Worm (Caenorhabditis elegans) whole organism, young adult: ENCODE results near the gene Y38F2AR.12.

Source experiments
- B0035.1 ChIP-seq: sonication (generic microtip); optimal IDR thresholded peaks from 2 replicates; lab custom pipeline; 2016; ENCODE audit warnings: missing genetic modification characterization, mild to moderate bottlenecking, missing compliant biosample characterization, missing genotype, missing genetic modification reagents
- B0261.1 ChIP-seq: sonication (generic microtip); optimal IDR thresholded peaks from 2 replicates; lab custom pipeline; 2016; ENCODE audit warnings: mild to moderate bottlenecking, missing genetic modification characterization, moderate library complexity, missing compliant biosample characterization
- B0336.3 ChIP-seq: fragments of 200-800 bp; sonication (Bioruptor generic); IDR thresholded peaks from 2 replicates; pipeline ENCODE4 v1.3.6; 2022; ENCODE audit warnings: missing genetic modification characterization, missing compliant biosample characterization
- C06A6.2 ChIP-seq: fragments of 200-800 bp; sonication (Bioruptor generic); conservative IDR thresholded peaks from 2 replicates; pipeline ENCODE4 v1.3.6; 2022; ENCODE audit warnings: missing genetic modification characterization, missing compliant biosample characterization
- D2030.7 ChIP-seq: fragments of 200-800 bp; sonication (Bioruptor generic); IDR thresholded peaks from 2 replicates; pipeline ENCODE4 v1.3.6; 2022; ENCODE audit warnings: missing genetic modification reagents, missing genetic modification characterization, missing compliant biosample characterization
- F23B12.7 ChIP-seq: sonication (generic microtip); optimal IDR thresholded peaks from 2 replicates; lab custom pipeline; 2017; ENCODE audit warnings: missing genetic modification characterization, mild to moderate bottlenecking, missing compliant biosample characterization, antibody characterized with exemption, moderate library complexity; ENCODE audit not compliant: insufficient read depth
- F37B4.10 ChIP-seq: fragments of 200-800 bp; sonication (Bioruptor generic); IDR thresholded peaks from 2 replicates; pipeline ENCODE4 v1.3.6; 2022; ENCODE audit warnings: missing genetic modification characterization, missing compliant biosample characterization
- F39B2.1 ChIP-seq: fragments of 200-800 bp; sonication (Bioruptor generic); IDR thresholded peaks from 2 replicates; pipeline ENCODE4 v1.3.6; 2022; ENCODE audit warnings: missing genetic modification reagents, missing genetic modification characterization, missing compliant biosample characterization
- F49E8.2 ChIP-seq: sonication (generic microtip); optimal IDR thresholded peaks from 3 replicates; lab custom pipeline; 2017; ENCODE audit warnings: missing genetic modification characterization, mild to moderate bottlenecking, missing compliant biosample characterization, antibody characterized with exemption, moderate library complexity; ENCODE audit not compliant: insufficient read depth
- T26A5.8 ChIP-seq: sonication (generic microtip); optimal IDR thresholded peaks from 2 replicates; lab custom pipeline; 2016; ENCODE audit warnings: missing genetic modification characterization, missing compliant biosample characterization
- Y53F4B.3 ChIP-seq: fragments of 200-800 bp; sonication (Bioruptor generic); IDR thresholded peaks from 2 replicates; pipeline ENCODE4 v1.3.6; 2022; ENCODE audit warnings: missing genetic modification reagents, missing genetic modification characterization, missing compliant biosample characterization
- Y53G8AR.9 ChIP-seq: fragments of 200-800 bp; sonication (Bioruptor generic); conservative IDR thresholded peaks from 2 replicates; pipeline ENCODE4 v1.3.6; 2022; ENCODE audit warnings: missing genetic modification reagents, missing genetic modification characterization, missing compliant biosample characterization
- Y67H2A.10 ChIP-seq: fragments of 200-800 bp; sonication (Bioruptor generic); conservative IDR thresholded peaks from 2 replicates; pipeline ENCODE4 v1.3.6; 2022; ENCODE audit warnings: missing genetic modification reagents, missing genetic modification characterization, missing compliant biosample characterization
- Y79H2A.3 ChIP-seq: fragments of 200-800 bp; sonication (Bioruptor generic); conservative IDR thresholded peaks from 2 replicates; pipeline ENCODE4 v1.3.6; 2022; ENCODE audit warnings: missing genetic modification reagents, missing genetic modification characterization, missing compliant biosample characterization
- Y95B8A.8 ChIP-seq: fragments of 200-800 bp; sonication (Bioruptor generic); IDR thresholded peaks from 2 replicates; pipeline ENCODE4 v1.3.6; 2022; ENCODE audit warnings: missing genetic modification reagents, missing genetic modification characterization, missing compliant biosample characterization
- atf-7 ChIP-seq: sonication (generic microtip); optimal IDR thresholded peaks from 2 replicates; lab custom pipeline; 2017; ENCODE audit warnings: mild to moderate bottlenecking, missing genetic modification characterization, missing compliant biosample characterization
- attf-5 ChIP-seq: fragments of 200-800 bp; sonication (Bioruptor generic); optimal IDR thresholded peaks from 2 replicates; lab custom pipeline; 2018; ENCODE audit warnings: mild to moderate bottlenecking, missing genetic modification characterization, missing compliant biosample characterization
- bed-1 ChIP-seq: fragments of 200-800 bp; sonication (Bioruptor generic); IDR thresholded peaks from 2 replicates; pipeline ENCODE4 v1.3.6; 2022; ENCODE audit warnings: missing genetic modification reagents, missing genetic modification characterization, missing compliant biosample characterization
- bed-2 ChIP-seq: fragments of 200-800 bp; sonication (Bioruptor generic); IDR thresholded peaks from 2 replicates; pipeline ENCODE4 v1.3.6; 2022; ENCODE audit warnings: missing genetic modification reagents, missing genetic modification characterization, missing compliant biosample characterization
- ccch-3 ChIP-seq: fragments of 200-800 bp; sonication (Bioruptor generic); optimal IDR thresholded peaks from 2 replicates; lab custom pipeline; 2018; ENCODE audit warnings: mild to moderate bottlenecking, missing genetic modification characterization, missing compliant biosample characterization
- ceh-40 ChIP-seq: fragments of 200-800 bp; sonication (Bioruptor generic); IDR thresholded peaks from 2 replicates; pipeline ENCODE4 v1.3.6; 2022; ENCODE audit warnings: missing genetic modification characterization, missing compliant biosample characterization
- ceh-58 ChIP-seq: fragments of 200-800 bp; sonication (Bioruptor generic); IDR thresholded peaks from 2 replicates; pipeline ENCODE4 v1.3.6; 2022; ENCODE audit warnings: missing genetic modification characterization, missing compliant biosample characterization
- die-1 ChIP-seq: sonication (generic microtip); optimal IDR thresholded peaks from 2 replicates; lab custom pipeline; 2016; ENCODE audit warnings: missing genotype, mild to moderate bottlenecking, missing genetic modification characterization, missing compliant biosample characterization
- dox-1 ChIP-seq: fragments of 200-800 bp; sonication (Bioruptor generic); IDR thresholded peaks from 2 replicates; pipeline ENCODE4 v1.3.6; 2022; ENCODE audit warnings: missing genetic modification reagents, missing genetic modification characterization, missing compliant biosample characterization
- dpff-1 ChIP-seq: sonication (generic microtip); optimal IDR thresholded peaks from 2 replicates; lab custom pipeline; 2017; ENCODE audit warnings: mild to moderate bottlenecking, missing genetic modification characterization, missing compliant biosample characterization
- hlh-12 ChIP-seq: sonication (generic microtip); optimal IDR thresholded peaks from 2 replicates; lab custom pipeline; 2016; ENCODE audit warnings: missing genetic modification characterization, missing compliant biosample characterization
- hmg-1.2 ChIP-seq: fragments of 200-800 bp; sonication (Bioruptor generic); IDR thresholded peaks from 2 replicates; pipeline ENCODE4 v1.3.6; 2022; ENCODE audit warnings: missing genetic modification reagents, missing genetic modification characterization, missing compliant biosample characterization
- hmg-20 ChIP-seq: fragments of 200-800 bp; sonication (Bioruptor generic); IDR thresholded peaks from 2 replicates; pipeline ENCODE4 v1.3.6; 2022; ENCODE audit warnings: missing genetic modification reagents, missing genetic modification characterization, missing compliant biosample characterization
- hrde-1 ChIP-seq: sonication (generic microtip); optimal IDR thresholded peaks from 2 replicates; lab custom pipeline; 2016; ENCODE audit warnings: missing genetic modification characterization, mild to moderate bottlenecking, missing compliant biosample characterization, moderate library complexity, missing genotype, missing genetic modification reagents, borderline replicate concordance
- hsf-1 ChIP-seq: fragments of 200-800 bp; sonication (Bioruptor generic); IDR thresholded peaks from 2 replicates; pipeline ENCODE4 v1.3.6; 2022; ENCODE audit warnings: missing genetic modification reagents, missing genetic modification characterization, missing compliant biosample characterization
- lag-1 ChIP-seq: fragments of 200-800 bp; sonication (Bioruptor generic); IDR thresholded peaks from 2 replicates; pipeline ENCODE4 v1.3.6; 2022; ENCODE audit warnings: missing genetic modification reagents, missing genetic modification characterization, missing compliant biosample characterization
- madf-6 ChIP-seq: fragments of 200-800 bp; sonication (Bioruptor generic); IDR thresholded peaks from 2 replicates; pipeline ENCODE4 v1.3.6; 2022; ENCODE audit warnings: missing genetic modification reagents, missing genetic modification characterization, missing compliant biosample characterization
- madf-8 ChIP-seq: fragments of 200-800 bp; sonication (Bioruptor generic); conservative IDR thresholded peaks from 2 replicates; pipeline ENCODE4 v1.3.6; 2022; ENCODE audit warnings: missing genetic modification reagents, missing genetic modification characterization, missing compliant biosample characterization
- mcd-1 ChIP-seq: fragments of 200-800 bp; sonication (Bioruptor generic); IDR thresholded peaks from 2 replicates; pipeline ENCODE4 v1.3.6; 2022; ENCODE audit warnings: missing genetic modification reagents, missing genetic modification characterization, missing compliant biosample characterization
- mxl-1 ChIP-seq: sonication (generic microtip); optimal IDR thresholded peaks from 2 replicates; lab custom pipeline; 2016; ENCODE audit warnings: missing genetic modification characterization, missing compliant biosample characterization
- nfya-2 ChIP-seq: fragments of 200-800 bp; sonication (Bioruptor generic); IDR thresholded peaks from 2 replicates; pipeline ENCODE4 v1.3.6; 2022; ENCODE audit warnings: missing genetic modification reagents, missing genetic modification characterization, missing compliant biosample characterization
- nhr-27 ChIP-seq: fragments of 200-800 bp; sonication (Bioruptor generic); optimal IDR thresholded peaks from 2 replicates; lab custom pipeline; 2018; ENCODE audit warnings: mild to moderate bottlenecking, missing genetic modification characterization, moderate library complexity, missing compliant biosample characterization
- nhr-90 ChIP-seq: sonication (generic microtip); optimal IDR thresholded peaks from 2 replicates; lab custom pipeline; 2016; ENCODE audit warnings: missing genotype, mild to moderate bottlenecking, missing genetic modification characterization, missing compliant biosample characterization
- pha-4 ChIP-seq: fragments of 150-350 bp; sonication (generic microtip); optimal IDR thresholded peaks from 2 replicates; lab custom pipeline; 2014; ENCODE audit warnings: missing biosample characterization, missing genetic modification reagents, missing genetic modification characterization
- rec-8 ChIP-seq, 2 experiments: sonication (generic microtip); optimal IDR thresholded peaks; 2 replicates each; lab custom pipeline; 2016; ENCODE audit warnings: mild to moderate bottlenecking in 2 of 2, missing genetic modification characterization in 2 of 2, missing genetic modification reagents in 2 of 2, missing genotype in 2 of 2, missing biosample characterization in 1 of 2, missing compliant biosample characterization in 1 of 2, moderate library complexity in 1 of 2
- rpc-1 ChIP-seq, 2 experiments: fragments of 150-350 bp in 1 of 2; sonication (generic microtip) in 1 of 2; optimal IDR thresholded peaks; 2 replicates each; lab custom pipeline; 2014 to 2018; ENCODE audit warnings: missing biosample characterization in 1 of 2, missing genetic modification characterization in 1 of 2, missing genetic modification reagents in 1 of 2, missing genotype in 1 of 2
- sea-2 ChIP-seq: fragments of 200-800 bp; sonication (Bioruptor generic); IDR thresholded peaks from 2 replicates; pipeline ENCODE4 v1.3.6; 2022; ENCODE audit warnings: missing genetic modification characterization, missing compliant biosample characterization
- snpc-4 ChIP-seq, 5 experiments: fragments of 150-350 bp in 1 of 5; sonication (generic microtip) in 4 of 5; optimal IDR thresholded peaks; 2 replicates each; lab custom pipeline; 2014 to 2018; ENCODE audit warnings: missing genetic modification characterization in 5 of 5, missing biosample characterization in 3 of 5, antibody characterized with exemption in 2 of 5, mild to moderate bottlenecking in 2 of 5, missing compliant biosample characterization in 2 of 5, missing genotype in 2 of 5, moderate library complexity in 2 of 5, missing genetic modification reagents in 1 of 5
- tlf-1 ChIP-seq: fragments of 200-800 bp; sonication (Bioruptor generic); optimal IDR thresholded peaks from 2 replicates; lab custom pipeline; 2018; ENCODE audit warnings: mild to moderate bottlenecking, missing genetic modification characterization, missing compliant biosample characterization
- unc-130 ChIP-seq: sonication (generic microtip); optimal IDR thresholded peaks from 2 replicates; lab custom pipeline; 2016; ENCODE audit warnings: missing genetic modification reagents, missing genetic modification characterization, missing compliant biosample characterization
- ztf-18 ChIP-seq: sonication (generic microtip); optimal IDR thresholded peaks from 2 replicates; lab custom pipeline; 2016; ENCODE audit warnings: missing genotype, mild to moderate bottlenecking, missing genetic modification characterization, missing compliant biosample characterization

Gene Y38F2AR.12

ce11 chrIV:2388949-2389495 lies 23.2 kb downstream of the Y38F2AR.12 start, which contains the start of gene trap-3 (continued):
- TF ChIP-seq F23B12.7 (tag; lab: Kevin White, UChicago) (peak; percentile 91), madf-6 (peak; percentile 91), hrde-1 (tag; lab: Kevin White, UChicago) (peak; percentile 72), F37B4.10 (GFP tag; lab: Robert Waterston, UW) (0 out of 2 replicates have a peak, but pooled peaks have one; percentile 87), C06A6.2 (GFP tag; lab: Robert Waterston, UW) (peak; percentile 88), nhr-90 (tag; lab: Kevin White, UChicago) (peak; percentile 98), attf-5 (GFP tag; lab: Kevin White, UChicago) (peak; percentile 98), dox-1 (GFP tag; lab: Robert Waterston, UW) (peak; percentile 99), hmg-1.2 (GFP tag; lab: Robert Waterston, UW) (peak; percentile 97), unc-130 (GFP tag; lab: Kevin White, UChicago) (peak; percentile 29), ccch-3 (GFP tag; lab: Kevin White, UChicago) (no peak), B0261.1 (peak; percentile 26), T26A5.8 (tag; lab: Kevin White, UChicago) (no peak), nhr-27 (tag; lab: Kevin White, UChicago) (peak; percentile 38), bed-1 (GFP tag; lab: Robert Waterston, UW) (0 out of 2 replicates have a peak, but pooled peaks have one; percentile 35), Y53F4B.3 (GFP tag; lab: Robert Waterston, UW) (no peak), lag-1 (no peak), rec-8 (tag; optimal IDR thresholded peaks at IDR 0.05; lab: Kevin White, UChicago) (peak in 1 of 2 experiments; percentile 59), hmg-20 (GFP tag; lab: Robert Waterston, UW) (peak; percentile 86), F49E8.2 (tag; lab: Kevin White, UChicago) (peak; percentile 81), ztf-18 (tag; lab: Kevin White, UChicago) (peak; percentile 89), snpc-4 (GFP tag; optimal IDR thresholded peaks at IDR 0.05; lab: Kevin White, UChicago) (peak; percentile 64), snpc-4 (tag; optimal IDR thresholded peaks at IDR 0.05; lab: Kevin White, UChicago) (peak; percentile 84 to 88 (median 88)), nfya-2 (GFP tag; lab: Robert Waterston, UW) (0 out of 2 replicates have a peak, but pooled peaks have one; percentile 46), hsf-1 (GFP tag; lab: Robert Waterston, UW) (peak; percentile 75), bed-2 (GFP tag; lab: Robert Waterston, UW) (0 out of 2 replicates have a peak, but pooled peaks have one; percentile 73), Y53G8AR.9 (peak; percentile 98), hlh-12 (tag; lab: Kevin White, UChicago) (no peak), madf-8 (GFP tag; lab: Robert Waterston, UW) (peak; percentile 71; the same call in 1 of the 2 replicates), ceh-58 (GFP tag; lab: Robert Waterston, UW) (no peak), tlf-1 (GFP tag; lab: Kevin White, UChicago) (peak; percentile 98), pha-4 (no peak), dpff-1 (tag; lab: Kevin White, UChicago) (no peak), F39B2.1 (GFP tag; lab: Robert Waterston, UW) (0 out of 2 replicates have a peak, but pooled peaks have one; percentile 69), Y79H2A.3 (GFP tag; lab: Robert Waterston, UW) (peak; percentile 74), ceh-40 (peak; percentile 88), mcd-1 (GFP tag; lab: Robert Waterston, UW) (peak; percentile 98), die-1 (tag; lab: Kevin White, UChicago) (peak; percentile 66), B0336.3 (GFP tag; lab: Robert Waterston, UW) (peak; percentile 97), sea-2 (0 out of 2 replicates have a peak, but pooled peaks have one; percentile 49), rpc-1 (optimal IDR thresholded peaks at IDR 0.05; lab: Kevin White, UChicago) (peak; percentile 7), rpc-1 (tag; optimal IDR thresholded peaks at IDR 0.05; lab: Kevin White, UChicago) (no peak), mxl-1 (tag; lab: Kevin White, UChicago) (no peak), atf-7 (tag; lab: Kevin White, UChicago) (peak; percentile 92), B0035.1 (tag; lab: Kevin White, UChicago) (peak; percentile 83), Y95B8A.8 (GFP tag; lab: Robert Waterston, UW) (peak; percentile 95), Y67H2A.10 (GFP tag; lab: Robert Waterston, UW) (peak; percentile 79), D2030.7 (peak; percentile 96)
